Worm (Caenorhabditis elegans) whole organism, young adult: ENCODE data around the gene F44A2.7.

Experiments
- B0019.2 ChIP-seq: fragments of 200-800 bp; sonication (Bioruptor generic); conservative IDR thresholded peaks from 2 replicates; pipeline ENCODE4 v1.3.6; 2022; ENCODE audit warnings: missing genetic modification reagents, missing genetic modification characterization, missing compliant biosample characterization
- F37B4.10 ChIP-seq: fragments of 200-800 bp; sonication (Bioruptor generic); IDR thresholded peaks from 2 replicates; pipeline ENCODE4 v1.3.6; 2022; ENCODE audit warnings: missing genetic modification characterization, missing compliant biosample characterization
- F39B2.1 ChIP-seq: fragments of 200-800 bp; sonication (Bioruptor generic); IDR thresholded peaks from 2 replicates; pipeline ENCODE4 v1.3.6; 2022; ENCODE audit warnings: missing genetic modification reagents, missing genetic modification characterization, missing compliant biosample characterization
- F57C9.4 ChIP-seq: sonication (generic microtip); optimal IDR thresholded peaks from 2 replicates; lab custom pipeline; 2017; ENCODE audit warnings: mild to moderate bottlenecking, missing genetic modification characterization, missing compliant biosample characterization
- K12H6.12 ChIP-seq: fragments of 200-800 bp; sonication (Bioruptor generic); optimal IDR thresholded peaks from 2 replicates; lab custom pipeline; 2018; ENCODE audit warnings: mild to moderate bottlenecking, missing genetic modification characterization, missing compliant biosample characterization
- T07F8.4 ChIP-seq: sonication (generic microtip); optimal IDR thresholded peaks from 2 replicates; lab custom pipeline; 2016; ENCODE audit warnings: mild to moderate bottlenecking, missing genetic modification characterization, moderate library complexity, missing compliant biosample characterization
- Y53F4B.3 ChIP-seq: fragments of 200-800 bp; sonication (Bioruptor generic); IDR thresholded peaks from 2 replicates; pipeline ENCODE4 v1.3.6; 2022; ENCODE audit warnings: missing genetic modification reagents, missing genetic modification characterization, missing compliant biosample characterization
- Y53G8AR.9 ChIP-seq: fragments of 200-800 bp; sonication (Bioruptor generic); conservative IDR thresholded peaks from 2 replicates; pipeline ENCODE4 v1.3.6; 2022; ENCODE audit warnings: missing genetic modification reagents, missing genetic modification characterization, missing compliant biosample characterization
- Y67H2A.10 ChIP-seq: fragments of 200-800 bp; sonication (Bioruptor generic); conservative IDR thresholded peaks from 2 replicates; pipeline ENCODE4 v1.3.6; 2022; ENCODE audit warnings: missing genetic modification reagents, missing genetic modification characterization, missing compliant biosample characterization
- aptf-2 ChIP-seq: fragments of 200-800 bp; sonication (Bioruptor generic); conservative IDR thresholded peaks from 2 replicates; pipeline ENCODE4 v1.3.6; 2022; ENCODE audit warnings: missing genetic modification reagents, missing genetic modification characterization, missing compliant biosample characterization
- aptf-3 ChIP-seq: fragments of 200-800 bp; sonication (Bioruptor generic); IDR thresholded peaks from 2 replicates; pipeline ENCODE4 v1.3.6; 2022; ENCODE audit warnings: missing genetic modification characterization, missing compliant biosample characterization
- bed-1 ChIP-seq: fragments of 200-800 bp; sonication (Bioruptor generic); IDR thresholded peaks from 2 replicates; pipeline ENCODE4 v1.3.6; 2022; ENCODE audit warnings: missing genetic modification reagents, missing genetic modification characterization, missing compliant biosample characterization
- bed-2 ChIP-seq: fragments of 200-800 bp; sonication (Bioruptor generic); IDR thresholded peaks from 2 replicates; pipeline ENCODE4 v1.3.6; 2022; ENCODE audit warnings: missing genetic modification reagents, missing genetic modification characterization, missing compliant biosample characterization
- cebp-1 ChIP-seq, 2 experiments: fragments of 200-800 bp in 1 of 2; sonication (Bioruptor generic) in 1 of 2; sonication (generic microtip) in 1 of 2; IDR thresholded peaks in 1 of 2; optimal IDR thresholded peaks in 1 of 2; 2 replicates each; pipeline versions ENCODE4 v1.3.6 to Lab custom; 2017 to 2022; ENCODE audit warnings: missing compliant biosample characterization in 2 of 2, missing genetic modification characterization in 2 of 2, mild to moderate bottlenecking in 1 of 2, missing genetic modification reagents in 1 of 2, moderate library complexity in 1 of 2
- ceh-27 ChIP-seq: fragments of 200-800 bp; sonication (Bioruptor generic); optimal IDR thresholded peaks from 2 replicates; lab custom pipeline; 2018; ENCODE audit warnings: mild to moderate bottlenecking, missing genetic modification characterization, moderate library complexity, missing compliant biosample characterization
- ceh-79 ChIP-seq: sonication (generic microtip); optimal IDR thresholded peaks from 2 replicates; lab custom pipeline; 2017; ENCODE audit warnings: mild to moderate bottlenecking, missing genetic modification characterization, missing compliant biosample characterization
- dpff-1 ChIP-seq: sonication (generic microtip); optimal IDR thresholded peaks from 2 replicates; lab custom pipeline; 2017; ENCODE audit warnings: mild to moderate bottlenecking, missing genetic modification characterization, missing compliant biosample characterization
- dpl-1 ChIP-seq: fragments of 150-350 bp; optimal IDR thresholded peaks from 2 replicates; lab custom pipeline; 2014; ENCODE audit warnings: missing biosample characterization, missing genetic modification reagents, missing genetic modification characterization
- efl-1 ChIP-seq: fragments of 150-350 bp; optimal IDR thresholded peaks from 2 replicates; lab custom pipeline; 2014; ENCODE audit warnings: missing biosample characterization, missing genetic modification reagents, missing genetic modification characterization
- ekl-4 ChIP-seq: fragments of 200-800 bp; sonication (Bioruptor generic); IDR thresholded peaks from 2 replicates; pipeline ENCODE4 v1.3.6; 2022; ENCODE audit warnings: missing genetic modification reagents, missing genetic modification characterization, missing compliant biosample characterization
- him-1 ChIP-seq: sonication (generic microtip); optimal IDR thresholded peaks from 2 replicates; lab custom pipeline; 2016; ENCODE audit warnings: missing genotype, missing genetic modification reagents, missing genetic modification characterization, missing compliant biosample characterization
- hlh-12 ChIP-seq: sonication (generic microtip); optimal IDR thresholded peaks from 2 replicates; lab custom pipeline; 2016; ENCODE audit warnings: missing genetic modification characterization, missing compliant biosample characterization
- hlh-26 ChIP-seq: fragments of 200-800 bp; sonication (Bioruptor generic); conservative IDR thresholded peaks from 2 replicates; pipeline ENCODE4 v1.3.6; 2022; ENCODE audit warnings: missing genetic modification reagents, missing genetic modification characterization, missing compliant biosample characterization
- hmg-1.2 ChIP-seq: fragments of 200-800 bp; sonication (Bioruptor generic); IDR thresholded peaks from 2 replicates; pipeline ENCODE4 v1.3.6; 2022; ENCODE audit warnings: missing genetic modification reagents, missing genetic modification characterization, missing compliant biosample characterization
- hsf-1 ChIP-seq: fragments of 200-800 bp; sonication (Bioruptor generic); IDR thresholded peaks from 2 replicates; pipeline ENCODE4 v1.3.6; 2022; ENCODE audit warnings: missing genetic modification reagents, missing genetic modification characterization, missing compliant biosample characterization
- lin-26 ChIP-seq: fragments of 200-800 bp; sonication (Bioruptor generic); IDR thresholded peaks from 2 replicates; pipeline ENCODE4 v1.3.6; 2022; ENCODE audit warnings: missing genetic modification reagents, missing genetic modification characterization, missing compliant biosample characterization
- lin-40 ChIP-seq: sonication (generic microtip); optimal IDR thresholded peaks from 2 replicates; lab custom pipeline; 2016; ENCODE audit warnings: missing genetic modification characterization, mild to moderate bottlenecking, missing compliant biosample characterization, missing genotype, missing genetic modification reagents
- lsy-27 ChIP-seq: sonication (generic microtip); optimal IDR thresholded peaks from 2 replicates; lab custom pipeline; 2017; ENCODE audit warnings: missing genetic modification characterization, mild to moderate bottlenecking, missing compliant biosample characterization, antibody characterized with exemption, missing genotype, borderline replicate concordance; ENCODE audit not compliant: insufficient read depth
- madf-6 ChIP-seq: fragments of 200-800 bp; sonication (Bioruptor generic); IDR thresholded peaks from 2 replicates; pipeline ENCODE4 v1.3.6; 2022; ENCODE audit warnings: missing genetic modification reagents, missing genetic modification characterization, missing compliant biosample characterization
- mcd-1 ChIP-seq: fragments of 200-800 bp; sonication (Bioruptor generic); IDR thresholded peaks from 2 replicates; pipeline ENCODE4 v1.3.6; 2022; ENCODE audit warnings: missing genetic modification reagents, missing genetic modification characterization, missing compliant biosample characterization
- nhr-80 ChIP-seq: sonication (generic microtip); optimal IDR thresholded peaks from 2 replicates; lab custom pipeline; 2016; ENCODE audit warnings: missing genetic modification characterization, missing compliant biosample characterization
- rcor-1 ChIP-seq: fragments of 200-800 bp; sonication (Bioruptor generic); IDR thresholded peaks from 2 replicates; pipeline ENCODE4 v1.3.6; 2022; ENCODE audit warnings: missing genetic modification reagents, missing genetic modification characterization, missing compliant biosample characterization
- repo-1 ChIP-seq: sonication (generic microtip); optimal IDR thresholded peaks from 2 replicates; lab custom pipeline; 2017; ENCODE audit warnings: mild to moderate bottlenecking, missing genetic modification characterization, missing compliant biosample characterization
- somi-1 ChIP-seq: fragments of 200-800 bp; sonication (Bioruptor generic); optimal IDR thresholded peaks from 2 replicates; lab custom pipeline; 2018; ENCODE audit warnings: mild to moderate bottlenecking, missing genetic modification characterization, missing compliant biosample characterization
- unc-62 ChIP-seq: fragments of 150-350 bp; optimal IDR thresholded peaks from 2 replicates; lab custom pipeline; 2014; ENCODE audit warnings: missing biosample characterization, missing genetic modification reagents, missing genetic modification characterization
- ztf-18 ChIP-seq: sonication (generic microtip); optimal IDR thresholded peaks from 2 replicates; lab custom pipeline; 2016; ENCODE audit warnings: missing genotype, mild to moderate bottlenecking, missing genetic modification characterization, missing compliant biosample characterization
- ztf-28 ChIP-seq: fragments of 200-800 bp; sonication (Bioruptor generic); IDR thresholded peaks from 2 replicates; pipeline ENCODE4 v1.3.6; 2022; ENCODE audit warnings: missing genetic modification reagents, missing genetic modification characterization, missing compliant biosample characterization
- ztf-3 ChIP-seq: fragments of 200-800 bp; sonication (Bioruptor generic); optimal IDR thresholded peaks from 2 replicates; lab custom pipeline; 2018; ENCODE audit warnings: mild to moderate bottlenecking, missing genetic modification characterization, missing compliant biosample characterization

Gene F44A2.7

ce11 chrV:9318046-9318445 is 3.2 kb upstream of the F44A2.7 start, which contains the start of gene kvs-3 (continued):
- peak; percentile 84 for TF ChIP-seq rcor-1 (GFP tag; lab: Robert Waterston, UW)
- peak; percentile 34 for TF ChIP-seq lsy-27 (tag; lab: Kevin White, UChicago)
- peak; percentile 90; the same call in 1 of the 2 replicates for TF ChIP-seq F39B2.1
- no peak; the same call in 1 of the 2 replicates for TF ChIP-seq mcd-1
- TF ChIP-seq lin-40 (tag; lab: Kevin White, UChicago): peak; percentile 65
- TF ChIP-seq him-1 (tag; lab: Kevin White, UChicago): peak; percentile 90
- TF ChIP-seq efl-1 (GFP tag; lab: Kevin White, UChicago): peak; percentile 3
- peak; percentile 69; the same call in 1 of the 2 replicates for TF ChIP-seq Y53F4B.3 (GFP tag; lab: Robert Waterston, UW)
- TF ChIP-seq dpff-1 (tag; lab: Kevin White, UChicago): peak; percentile 44
- TF ChIP-seq cebp-1 (GFP tag; IDR thresholded peaks at IDR 0.05; lab: Robert Waterston, UW): peak; percentile 55; the same call in 1 of the 2 replicates
- no peak for TF ChIP-seq cebp-1 (tag; optimal IDR thresholded peaks at IDR 0.05; lab: Kevin White, UChicago)
- TF ChIP-seq Y67H2A.10 (GFP tag; lab: Robert Waterston, UW): peak; percentile 50; the same call in 1 of the 2 replicates
- TF ChIP-seq ceh-27 (GFP tag; lab: Kevin White, UChicago): peak; percentile 77
- TF ChIP-seq hlh-26: no peak
- TF ChIP-seq hsf-1 (GFP tag; lab: Robert Waterston, UW): peak; percentile 74; the same call in 1 of the 2 replicates
- TF ChIP-seq bed-2 (GFP tag; lab: Robert Waterston, UW): 0 out of 2 replicates have a peak, but pooled peaks have one; percentile 40
- peak; percentile 67; the same call in 1 of the 2 replicates for TF ChIP-seq ekl-4 (GFP tag; lab: Robert Waterston, UW)
- peak; percentile 18 for TF ChIP-seq dpl-1 (GFP tag; lab: Kevin White, UChicago)
- peak; percentile 83 for TF ChIP-seq Y53G8AR.9 (GFP tag; lab: Robert Waterston, UW)
- TF ChIP-seq F37B4.10 (GFP tag; lab: Robert Waterston, UW): no peak
- TF ChIP-seq hlh-12 (tag; lab: Kevin White, UChicago): peak; percentile 50
- peak; percentile 78 for TF ChIP-seq K12H6.12 (tag; lab: Kevin White, UChicago)
- TF ChIP-seq hmg-1.2 (GFP tag; lab: Robert Waterston, UW): peak; percentile 80
- TF ChIP-seq ztf-3 (GFP tag; lab: Kevin White, UChicago): peak; percentile 56
- peak; percentile 49; the same call in 1 of the 2 replicates for TF ChIP-seq B0019.2 (GFP tag; lab: Robert Waterston, UW)
- TF ChIP-seq aptf-2: no peak
- TF ChIP-seq ztf-28 (GFP tag; lab: Robert Waterston, UW): peak; percentile 92
- TF ChIP-seq lin-26 (GFP tag; lab: Robert Waterston, UW): no peak; the same call in 1 of the 2 replicates
- peak; percentile 84 for TF ChIP-seq ztf-18
- peak; percentile 92 for TF ChIP-seq T07F8.4 (tag; lab: Kevin White, UChicago)
- TF ChIP-seq bed-1 (GFP tag; lab: Robert Waterston, UW): 0 out of 2 replicates have a peak, but pooled peaks have one; percentile 14
- TF ChIP-seq F57C9.4 (tag; lab: Kevin White, UChicago): no peak

- TF ChIP-seq madf-6 (GFP tag; lab: Robert Waterston, UW) (peak; percentile 62; the same call in 1 of the 2 replicates), rcor-1 (GFP tag; lab: Robert Waterston, UW) (no peak), somi-1 (GFP tag; lab: Kevin White, UChicago) (no peak), efl-1 (GFP tag; lab: Kevin White, UChicago) (peak; percentile 66), dpl-1 (GFP tag; lab: Kevin White, UChicago) (peak; percentile 17)
Measured at ce11 chrV:9322886-9323285, 1.6 kb downstream of the F44A2.7 start, which contains the start of gene tag-153. Gene tag-153, plus strand, starts transcription at chrV:9323085.

ce11 chrV:9324167-9324566 is 2.9 kb downstream of the F44A2.7 start:
- TF ChIP-seq ceh-79 (tag; lab: Kevin White, UChicago) (no peak), rcor-1 (GFP tag; lab: Robert Waterston, UW) (no peak), unc-62 (no peak), nhr-80 (tag; lab: Kevin White, UChicago) (peak; percentile 54), aptf-3 (GFP tag; lab: Robert Waterston, UW) (no peak), repo-1 (tag; lab: Kevin White, UChicago) (no peak)
